Worm (Caenorhabditis elegans): Measurements from ENCODE around the gene F19H6.6.

ce11 chrX:12364804-12365203 is 4.2 kb downstream of the F19H6.6 start, which contains the start of gene F19H6.5:
- TF ChIP-seq daf-12 (tag; optimal IDR thresholded peaks at IDR 0.05) (no peak), zag-1 (tag; optimal IDR thresholded peaks at IDR 0.05) (no peak), snpc-4 (tag; optimal IDR thresholded peaks at IDR 0.05) (no peak), nhr-28 (tag; optimal IDR thresholded peaks at IDR 0.05) (no peak), pha-4 (tag; optimal IDR thresholded peaks at IDR 0.05) (no peak), mdl-1 (tag; optimal IDR thresholded peaks at IDR 0.05) (no peak), skn-1 (tag; optimal IDR thresholded peaks at IDR 0.05) (no peak), lin-39 (tag; optimal IDR thresholded peaks at IDR 0.05) (no peak), ztf-11 (tag; optimal IDR thresholded peaks at IDR 0.05) (no peak)

All from whole organism, L3 larva.